Worm (Caenorhabditis elegans): ENCODE measurements around the gene byn-1.

DNA sequence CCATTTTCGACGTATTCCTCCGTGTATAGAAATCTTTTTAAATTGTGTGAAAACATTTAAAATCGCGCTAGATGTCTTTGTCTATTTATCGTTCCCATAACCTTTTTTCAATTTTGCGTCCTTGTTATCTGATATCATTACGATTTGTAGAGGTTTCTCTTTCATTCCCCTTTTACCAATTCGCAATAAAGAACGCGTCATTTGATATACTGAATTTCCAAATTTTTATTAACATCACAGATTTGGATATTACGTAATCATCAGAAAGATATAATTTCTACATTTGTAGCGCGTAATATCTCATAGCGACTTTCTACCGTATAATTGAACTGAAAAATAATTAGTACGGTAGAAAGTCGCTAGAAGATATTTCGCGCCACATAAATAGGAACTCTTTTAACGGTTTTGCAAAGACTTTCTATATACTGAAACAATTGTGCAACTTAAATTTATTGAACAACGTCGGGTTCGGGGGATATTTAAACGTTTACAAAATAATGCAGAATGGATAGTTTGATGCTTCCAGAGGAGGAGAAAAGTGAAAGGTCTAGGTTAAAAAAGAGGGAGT, 27.0 kb downstream of the byn-1 start:
- no peak for TF ChIP-seq ama-1 (optimal IDR thresholded peaks at IDR 0.05)
- TF ChIP-seq elt-3 (tag; optimal IDR thresholded peaks at IDR 0.05), result no peak
- no peak for TF ChIP-seq lin-39 (tag; optimal IDR thresholded peaks at IDR 0.05)
